Fruit fly (Drosophila melanogaster): ENCODE results near the gene Blos2.

Gene Blos2

dm6 chr3L:11093046-11093520 lies 31.7 kb downstream of the Blos2 start, which contains the start of gene JIL-1 (continued):
- peak; percentile 59 for TF ChIP-seq CG10209 (GFP tag; optimal IDR thresholded peaks at IDR 0.05)
- TF ChIP-seq fru (optimal IDR thresholded peaks at IDR 0.05): no peak
- peak; percentile 6 for TF ChIP-seq tx (GFP tag; optimal IDR thresholded peaks at IDR 0.05)
- TF ChIP-seq hkb (optimal IDR thresholded peaks at IDR 0.05): no peak
- TF ChIP-seq hkb (GFP tag; IDR thresholded peaks at IDR 0.05): peak; percentile 26; the same call in 1 of the 2 replicates
- no peak for TF ChIP-seq CG3065 (GFP tag; optimal IDR thresholded peaks at IDR 0.05)
- TF ChIP-seq lmd (GFP tag; IDR thresholded peaks at IDR 0.05): peak; percentile 76; the same call in 1 of the 2 replicates
- TF ChIP-seq E2f1 (GFP tag; IDR thresholded peaks at IDR 0.05): peak; percentile 65
- peak; percentile 60 for TF ChIP-seq CoRest (tag; optimal IDR thresholded peaks at IDR 0.05)
- peak; percentile 92 for TF ChIP-seq amos (GFP tag; IDR thresholded peaks at IDR 0.05; ENCODE audit: partially characterized antibody)
- peak; percentile 37 for TF ChIP-seq CG7786 (GFP tag; optimal IDR thresholded peaks at IDR 0.05)
- peak; percentile 35 for TF ChIP-seq CG13424 (tag; optimal IDR thresholded peaks at IDR 0.05)
- TF ChIP-seq usp (GFP tag; optimal IDR thresholded peaks at IDR 0.05): no peak
- TF ChIP-seq Dip3 (GFP tag; optimal IDR thresholded peaks at IDR 0.05): peak; percentile 48
- TF ChIP-seq slp2 (GFP tag; optimal IDR thresholded peaks at IDR 0.05): peak; percentile 24
- TF ChIP-seq tup (GFP tag; optimal IDR thresholded peaks at IDR 0.05): peak; percentile 3
- peak; percentile 95 for TF ChIP-seq Med (GFP tag)
- peak; percentile 19 for TF ChIP-seq repo (GFP tag; optimal IDR thresholded peaks at IDR 0.05)
- peak; percentile 42 for TF ChIP-seq Sox102F (GFP tag; optimal IDR thresholded peaks at IDR 0.05)
- TF ChIP-seq CG2875 (GFP tag; optimal IDR thresholded peaks at IDR 0.05): no peak
- TF ChIP-seq C15 (GFP tag; IDR thresholded peaks at IDR 0.05): peak; percentile 71; the same call in 2 of the 3 replicates
- peak; percentile 3 for TF ChIP-seq CG9609 (GFP tag; optimal IDR thresholded peaks at IDR 0.05)
- peak; percentile 47 for TF ChIP-seq CG31441 (GFP tag; IDR thresholded peaks at IDR 0.05)
- TF ChIP-seq HmgZ (tag; optimal IDR thresholded peaks at IDR 0.05): peak; percentile 49
- no peak for TF ChIP-seq CG12104 (GFP tag; optimal IDR thresholded peaks at IDR 0.05)
- peak; percentile 17 for TF ChIP-seq oc (tag; optimal IDR thresholded peaks at IDR 0.05)
- peak; percentile 34 for TF ChIP-seq fd3F (GFP tag; optimal IDR thresholded peaks at IDR 0.05)
- peak; percentile 72 for TF ChIP-seq NfI (GFP tag; optimal IDR thresholded peaks at IDR 0.05)
- peak; percentile 66 for TF ChIP-seq stwl (tag; optimal IDR thresholded peaks at IDR 0.05)
- TF ChIP-seq Nf-YC (tag; optimal IDR thresholded peaks at IDR 0.05): peak; percentile 65
- TF ChIP-seq crc (GFP tag; optimal IDR thresholded peaks at IDR 0.05): no peak
- TF ChIP-seq CG11695 (GFP tag; IDR thresholded peaks at IDR 0.05): 0 out of 3 replicates have a peak, but pooled peaks have one; percentile 30
- TF ChIP-seq H15 (GFP tag; IDR thresholded peaks at IDR 0.05): peak; percentile 24; the same call in 1 of the 3 replicates
- peak; percentile 41 for TF ChIP-seq CG18619 (GFP tag; optimal IDR thresholded peaks at IDR 0.05)
- TF ChIP-seq pnt (GFP tag; optimal IDR thresholded peaks at IDR 0.05): no peak
- TF ChIP-seq gcm (GFP tag; optimal IDR thresholded peaks at IDR 0.05): no peak
- peak; percentile 48 for TF ChIP-seq gro (GFP tag; optimal IDR thresholded peaks at IDR 0.05)
- peak; percentile 72; the same call in 1 of the 2 replicates for TF ChIP-seq CG16779 (GFP tag; IDR thresholded peaks at IDR 0.05)
- TF ChIP-seq CG15073 (GFP tag; optimal IDR thresholded peaks at IDR 0.05): no peak
- peak; percentile 55; the same call in 1 of the 3 replicates for TF ChIP-seq Mrtf (GFP tag; IDR thresholded peaks at IDR 0.05)
- peak; percentile 68 for TF ChIP-seq CG9215 (GFP tag; IDR thresholded peaks at IDR 0.05)
- TF ChIP-seq Kr (GFP tag; optimal IDR thresholded peaks at IDR 0.05): no peak
- peak; percentile 75 for TF ChIP-seq CG12659 (GFP tag; optimal IDR thresholded peaks at IDR 0.05)
- peak; percentile 80 for TF ChIP-seq Gug (GFP tag; IDR thresholded peaks at IDR 0.05)
- TF ChIP-seq CG12155 (GFP tag; optimal IDR thresholded peaks at IDR 0.05): peak; percentile 68
- no peak for TF ChIP-seq CG6254 (GFP tag; optimal IDR thresholded peaks at IDR 0.05)
- peak; percentile 35 for TF ChIP-seq CG1603 (tag; optimal IDR thresholded peaks at IDR 0.05)
- TF ChIP-seq Rx (GFP tag; IDR thresholded peaks at IDR 0.05): peak; percentile 52
- no peak for TF ChIP-seq ATbp (GFP tag; optimal IDR thresholded peaks at IDR 0.05)
- no peak for TF ChIP-seq disco-r (GFP tag; optimal IDR thresholded peaks at IDR 0.05)
- TF ChIP-seq CG9797 (GFP tag; optimal IDR thresholded peaks at IDR 0.05): peak; percentile 18
